Worm (Caenorhabditis elegans): ENCODE results near the gene clc-31.

DNA sequence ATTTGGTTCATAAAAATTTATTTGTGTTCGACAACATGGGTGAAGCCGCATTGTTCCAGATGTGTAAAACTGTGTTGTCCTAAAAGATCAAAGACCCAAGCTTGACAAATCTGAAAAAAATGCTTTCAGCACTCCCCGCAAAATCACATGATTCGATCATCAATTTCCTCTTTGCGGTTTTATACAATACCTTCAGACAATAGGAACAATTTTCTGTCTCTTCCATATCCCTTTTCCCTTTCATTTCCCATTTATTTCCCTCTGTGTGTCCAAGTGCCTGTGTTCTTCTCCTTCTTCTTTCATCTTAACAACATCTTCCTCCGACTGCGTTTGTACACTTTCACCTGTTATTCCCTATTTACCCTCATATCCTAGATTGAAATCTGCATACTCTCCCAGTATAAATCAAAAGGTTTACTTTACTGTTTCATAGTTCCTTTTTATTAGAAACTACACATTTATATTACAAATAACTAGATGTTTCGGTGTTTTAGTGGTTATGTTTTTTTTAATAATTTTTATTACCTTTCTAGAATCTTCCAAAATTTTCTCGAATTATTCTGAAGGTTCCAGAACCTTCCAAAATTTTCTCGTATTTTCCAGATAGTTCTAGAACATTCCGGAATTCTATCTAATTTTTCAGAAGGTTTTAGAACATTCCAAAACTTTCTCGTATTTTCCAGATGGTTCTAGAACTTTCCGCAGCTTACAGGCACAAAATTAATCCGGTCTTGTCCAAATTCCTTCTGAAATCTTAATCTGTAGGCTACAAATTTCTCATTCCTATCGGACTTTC lies 39.1 kb upstream of the clc-31 start, which contains the start of gene K01A2.5:
- TF ChIP-seq efl-1 (GFP tag; optimal IDR thresholded peaks at IDR 0.05) (no peak), ama-1 (optimal IDR thresholded peaks at IDR 0.05) (no peak), ama-1 (GFP tag; optimal IDR thresholded peaks at IDR 0.05) (no peak), hsf-1 (GFP tag; IDR thresholded peaks at IDR 0.05) (peak; percentile 85)
